Fruit fly (Drosophila melanogaster): ENCODE results near the gene Fdx1.

- TF ChIP-seq CG9948 (tag; optimal IDR thresholded peaks at IDR 0.05) (no peak), CG32121 (GFP tag; IDR thresholded peaks at IDR 0.05) (no peak), CG8301 (tag; optimal IDR thresholded peaks at IDR 0.05) (no peak), Pif1B (GFP tag; optimal IDR thresholded peaks at IDR 0.05) (no peak), CG10348 (GFP tag; IDR thresholded peaks at IDR 0.05) (no peak), CG12605 (GFP tag; IDR thresholded peaks at IDR 0.05) (no peak), Ets98B (GFP tag; IDR thresholded peaks at IDR 0.05) (no peak), CG34367 (tag; optimal IDR thresholded peaks at IDR 0.05) (no peak), CG17806 (tag; optimal IDR thresholded peaks at IDR 0.05) (no peak), rn (GFP tag; IDR thresholded peaks at IDR 0.05) (no peak), Pif1A (GFP tag; optimal IDR thresholded peaks at IDR 0.05) (no peak), fd96Ca (GFP tag; IDR thresholded peaks at IDR 0.05) (no peak)
Observed at dm6 chr3L:9420819-9421130, 49.7 kb upstream of the Fdx1 start.

Data from whole organism, pupa.